Worm (Caenorhabditis elegans) whole organism, late embryonic: ENCODE measurements around the gene F55G7.3.
A peak's percentile ranks its signal among the peaks of the same experiment; 100 is the strongest.

Experiments used
- C38D4.7 ChIP-seq: fragments of 200-800 bp; sonication (Bioruptor generic); optimal IDR thresholded peaks from 2 replicates; lab custom pipeline; 2018; ENCODE audit warnings: mild to moderate bottlenecking, missing genetic modification characterization, moderate library complexity, missing compliant biosample characterization
- F13H6.1 ChIP-seq: sonication (generic microtip); optimal IDR thresholded peaks from 2 replicates; lab custom pipeline; 2016; ENCODE audit warnings: missing genetic modification characterization, missing compliant biosample characterization
- K02D7.2 ChIP-seq: sonication (generic microtip); optimal IDR thresholded peaks from 2 replicates; lab custom pipeline; 2017; ENCODE audit warnings: mild to moderate bottlenecking, missing genetic modification characterization, missing compliant biosample characterization
- K09A11.1 ChIP-seq: sonication (generic microtip); optimal IDR thresholded peaks from 2 replicates; lab custom pipeline; 2017; ENCODE audit warnings: antibody characterized with exemption, mild to moderate bottlenecking, missing genetic modification characterization, missing compliant biosample characterization; ENCODE audit not compliant: insufficient read depth
- T23F11.4 ChIP-seq: fragments of 200-800 bp; sonication (Bioruptor generic); optimal IDR thresholded peaks from 2 replicates; lab custom pipeline; 2018; ENCODE audit warnings: mild to moderate bottlenecking, missing genetic modification characterization, missing compliant biosample characterization
- Y22D7AL.16 ChIP-seq: sonication (generic microtip); optimal IDR thresholded peaks from 2 replicates; lab custom pipeline; 2016; ENCODE audit warnings: missing genetic modification characterization, missing compliant biosample characterization
- ceh-22 ChIP-seq: sonication (generic microtip); optimal IDR thresholded peaks from 2 replicates; lab custom pipeline; 2017; ENCODE audit warnings: missing biosample characterization, missing genetic modification characterization
- ceh-30 ChIP-seq: fragments of 150-350 bp; optimal IDR thresholded peaks from 2 replicates; lab custom pipeline; 2014; ENCODE audit warnings: missing biosample characterization, missing genetic modification characterization
- ceh-31 ChIP-seq: sonication (generic microtip); optimal IDR thresholded peaks from 2 replicates; lab custom pipeline; 2016; ENCODE audit warnings: missing genetic modification characterization, missing compliant biosample characterization
- ceh-45 ChIP-seq: fragments of 200-800 bp; sonication (Bioruptor generic); IDR thresholded peaks from 2 replicates; pipeline ENCODE4 v1.3.6; 2022; ENCODE audit warnings: missing genetic modification reagents, missing genetic modification characterization, missing compliant biosample characterization
- ceh-48 ChIP-seq: sonication (generic microtip); optimal IDR thresholded peaks from 2 replicates; lab custom pipeline; 2016; ENCODE audit warnings: missing genetic modification characterization, inconsistent platforms, missing compliant biosample characterization
- ceh-9 ChIP-seq: sonication (generic microtip); optimal IDR thresholded peaks from 2 replicates; lab custom pipeline; 2016; ENCODE audit warnings: mild to moderate bottlenecking, missing genetic modification characterization, inconsistent platforms, missing compliant biosample characterization
- che-1 ChIP-seq: sonication (generic microtip); optimal IDR thresholded peaks from 2 replicates; lab custom pipeline; 2016; ENCODE audit warnings: mild to moderate bottlenecking, missing genetic modification characterization, missing compliant biosample characterization
- elt-2 ChIP-seq: sonication (generic microtip); optimal IDR thresholded peaks from 2 replicates; lab custom pipeline; 2016; ENCODE audit warnings: missing genetic modification reagents, missing genetic modification characterization, missing compliant biosample characterization
- elt-4 ChIP-seq: sonication (generic microtip); optimal IDR thresholded peaks from 2 replicates; lab custom pipeline; 2016; ENCODE audit warnings: missing genetic modification characterization, missing compliant biosample characterization
- ets-4 ChIP-seq: sonication (generic microtip); optimal IDR thresholded peaks from 2 replicates; lab custom pipeline; 2016; ENCODE audit warnings: missing genetic modification characterization, missing compliant biosample characterization
- eyg-1 ChIP-seq: sonication (generic microtip); optimal IDR thresholded peaks from 2 replicates; lab custom pipeline; 2016; ENCODE audit warnings: missing genotype, missing genetic modification characterization, missing compliant biosample characterization
- fax-1 ChIP-seq: sonication (generic microtip); optimal IDR thresholded peaks from 2 replicates; lab custom pipeline; 2016; ENCODE audit warnings: missing genotype, missing genetic modification characterization, missing compliant biosample characterization
- hlh-15 ChIP-seq: sonication (generic microtip); optimal IDR thresholded peaks from 2 replicates; lab custom pipeline; 2016; ENCODE audit warnings: missing genetic modification characterization, missing compliant biosample characterization
- lin-11 ChIP-seq: fragments of 200-800 bp; sonication (Bioruptor generic); optimal IDR thresholded peaks from 2 replicates; lab custom pipeline; 2018; ENCODE audit warnings: mild to moderate bottlenecking, missing genetic modification characterization, missing compliant biosample characterization
- mec-3 ChIP-seq: sonication (generic microtip); optimal IDR thresholded peaks from 2 replicates; lab custom pipeline; 2016; ENCODE audit warnings: borderline replicate concordance, missing genetic modification characterization, missing compliant biosample characterization
- nfya-1 ChIP-seq: sonication (generic microtip); optimal IDR thresholded peaks from 2 replicates; lab custom pipeline; 2017; ENCODE audit warnings: missing genetic modification characterization, mild to moderate bottlenecking, missing compliant biosample characterization, antibody characterized with exemption, moderate library complexity
- npax-4 ChIP-seq: sonication (generic microtip); optimal IDR thresholded peaks from 2 replicates; lab custom pipeline; 2016; ENCODE audit warnings: missing genetic modification characterization, missing compliant biosample characterization
- odd-2 ChIP-seq: sonication (generic microtip); optimal IDR thresholded peaks from 2 replicates; lab custom pipeline; 2017; ENCODE audit warnings: antibody characterized with exemption, mild to moderate bottlenecking, missing genetic modification characterization, missing compliant biosample characterization
- pat-9 ChIP-seq: fragments of 200-800 bp; sonication (Bioruptor generic); optimal IDR thresholded peaks from 2 replicates; lab custom pipeline; 2018; ENCODE audit warnings: mild to moderate bottlenecking, missing genetic modification characterization, moderate library complexity, missing compliant biosample characterization
- pax-1 ChIP-seq: fragments of 150-350 bp; optimal IDR thresholded peaks from 2 replicates; lab custom pipeline; 2014; ENCODE audit warnings: missing biosample characterization, missing genetic modification characterization
- pqm-1 ChIP-seq: sonication (generic microtip); optimal IDR thresholded peaks from 2 replicates; lab custom pipeline; 2016; ENCODE audit warnings: missing genetic modification characterization, missing compliant biosample characterization
- pros-1 ChIP-seq: fragments of 150-350 bp; optimal IDR thresholded peaks from 2 replicates; lab custom pipeline; 2014; ENCODE audit warnings: missing biosample characterization, missing genetic modification reagents, missing genetic modification characterization
- ref-2 ChIP-seq: sonication (generic microtip); optimal IDR thresholded peaks from 2 replicates; lab custom pipeline; 2016; ENCODE audit warnings: missing genetic modification characterization, missing compliant biosample characterization
- sdc-2 ChIP-seq: sonication (generic microtip); optimal IDR thresholded peaks from 2 replicates; lab custom pipeline; 2016; ENCODE audit warnings: missing genotype, missing genetic modification characterization, missing compliant biosample characterization
- sox-2 ChIP-seq: fragments of 200-800 bp; sonication (Bioruptor generic); IDR thresholded peaks from 2 replicates; pipeline ENCODE4 v1.3.6; 2022; ENCODE audit warnings: missing genetic modification reagents, missing genetic modification characterization, missing compliant biosample characterization
- tbx-7 ChIP-seq: sonication (generic microtip); optimal IDR thresholded peaks from 2 replicates; lab custom pipeline; 2016; ENCODE audit warnings: missing genotype, missing genetic modification characterization, missing compliant biosample characterization
- unc-42 ChIP-seq: sonication (generic microtip); optimal IDR thresholded peaks from 2 replicates; lab custom pipeline; 2016; ENCODE audit warnings: missing genotype, missing genetic modification characterization, missing compliant biosample characterization
- zip-5 ChIP-seq: sonication (generic microtip); optimal IDR thresholded peaks from 2 replicates; lab custom pipeline; 2016; ENCODE audit warnings: missing genetic modification characterization, missing compliant biosample characterization
- ztf-16 ChIP-seq: sonication (generic microtip); optimal IDR thresholded peaks from 2 replicates; lab custom pipeline; 2017; ENCODE audit warnings: missing genetic modification characterization, missing compliant biosample characterization

Gene F55G7.3

ce11 chrX:11913824-11914223 is 28.0 kb downstream of the F55G7.3 start, which contains the start of gene Y62H9A.12:
Gene Y62H9A.12, plus strand, starts transcription at chrX:11914124.
- TF ChIP-seq pax-1 (tag; lab: Kevin White, UChicago), result no peak
- TF ChIP-seq Y22D7AL.16, result no peak
- TF ChIP-seq pqm-1 (tag; lab: Kevin White, UChicago), result no peak
- TF ChIP-seq ceh-30, result no peak
- no peak for TF ChIP-seq pros-1 (tag; lab: Kevin White, UChicago)
- no peak for TF ChIP-seq K09A11.1 (tag; lab: Kevin White, UChicago)
- TF ChIP-seq, all 69 proteins: peak for 0

- TF ChIP-seq pros-1 (tag; lab: Kevin White, UChicago), result no peak
- peak; percentile 60 for TF ChIP-seq elt-2 (tag; lab: Kevin White, UChicago)
Observed at ce11 chrX:11910046-11910445, 31.8 kb downstream of the F55G7.3 start, which contains the start of gene Y62H9A.15. Gene Y62H9A.15, minus strand, starts transcription at chrX:11910145.

ce11 chrX:11909168-11909567 is 32.7 kb downstream of the F55G7.3 start:
- no peak for TF ChIP-seq ets-4 (tag; lab: Kevin White, UChicago)
- TF ChIP-seq elt-2 (tag; lab: Kevin White, UChicago), result peak; percentile 24

ce11 chrX:11908226-11908625 is 33.6 kb downstream of the F55G7.3 start:
- TF ChIP-seq ztf-16 (tag; lab: Kevin White, UChicago), result no peak
- no peak for TF ChIP-seq ceh-45 (GFP tag; lab: Robert Waterston, UW)
- TF ChIP-seq C38D4.7 (GFP tag; lab: Kevin White, UChicago), result no peak
- no peak for TF ChIP-seq elt-4 (tag; lab: Kevin White, UChicago)
- no peak for TF ChIP-seq pax-1 (tag; lab: Kevin White, UChicago)
- no peak for TF ChIP-seq ceh-31
- TF ChIP-seq odd-2, result no peak
- TF ChIP-seq T23F11.4 (GFP tag; lab: Kevin White, UChicago), result no peak
- no peak for TF ChIP-seq nfya-1
- TF ChIP-seq fax-1 (tag; lab: Kevin White, UChicago), result no peak
- no peak for TF ChIP-seq ets-4 (tag; lab: Kevin White, UChicago)
- TF ChIP-seq ceh-22 (tag; lab: Kevin White, UChicago), result no peak
- TF ChIP-seq elt-2 (tag; lab: Kevin White, UChicago), result no peak
- TF ChIP-seq lin-11 (tag; lab: Kevin White, UChicago), result no peak
- TF ChIP-seq sox-2 (GFP tag; lab: Robert Waterston, UW), result no peak
- no peak for TF ChIP-seq mec-3 (tag; lab: Kevin White, UChicago)
- TF ChIP-seq che-1 (tag; lab: Kevin White, UChicago), result no peak
- no peak for TF ChIP-seq eyg-1 (tag; lab: Kevin White, UChicago)
- no peak for TF ChIP-seq pqm-1 (tag; lab: Kevin White, UChicago)
- no peak for TF ChIP-seq zip-5 (tag; lab: Kevin White, UChicago)

ce11 chrX:11907263-11907662 is 34.6 kb downstream of the F55G7.3 start, which contains the start of gene Y62H9A.11:
Gene Y62H9A.11, minus strand, starts transcription at chrX:11907363.
- TF ChIP-seq ets-4 (tag; lab: Kevin White, UChicago) (no peak), elt-2 (tag; lab: Kevin White, UChicago) (no peak), ceh-45 (GFP tag; lab: Robert Waterston, UW) (no peak), ceh-9 (tag; lab: Kevin White, UChicago) (no peak), K09A11.1 (tag; lab: Kevin White, UChicago) (no peak), Y22D7AL.16 (no peak), T23F11.4 (GFP tag; lab: Kevin White, UChicago) (no peak)

ce11 chrX:11906626-11907025 is 35.2 kb downstream of the F55G7.3 start:
- TF ChIP-seq ceh-22 (tag; lab: Kevin White, UChicago) (no peak), F13H6.1 (tag; lab: Kevin White, UChicago) (no peak), ceh-48 (tag; lab: Kevin White, UChicago) (no peak), tbx-7 (no peak), elt-2 (tag; lab: Kevin White, UChicago) (no peak), sdc-2 (no peak), pat-9 (tag; lab: Kevin White, UChicago) (no peak), npax-4 (no peak), odd-2 (no peak), K02D7.2 (tag; lab: Kevin White, UChicago) (no peak), unc-42 (tag; lab: Kevin White, UChicago) (no peak), ref-2 (no peak), pax-1 (tag; lab: Kevin White, UChicago) (no peak), hlh-15 (tag; lab: Kevin White, UChicago) (no peak), K09A11.1 (tag; lab: Kevin White, UChicago) (no peak), lin-11 (tag; lab: Kevin White, UChicago) (no peak)
